Worm (Caenorhabditis elegans): ENCODE data around the gene srw-8.

- TF ChIP-seq W03F9.2 (tag; optimal IDR thresholded peaks at IDR 0.05) (no peak), dao-5 (tag; optimal IDR thresholded peaks at IDR 0.05) (no peak)
Observed at ce11 chrV:3039282-3039681, 5.1 kb upstream of the srw-8 start, which contains the start of gene chpf-2.
